Fruit fly (Drosophila melanogaster) whole organism, embryonic: ENCODE data around the gene CG14695.

Experiments used
- BEAF-32 ChIP-seq: fragments of 200-800 bp; sonication (Bioruptor generic); optimal IDR thresholded peaks from 3 replicates; lab custom pipeline; 2017; ENCODE audit warnings: missing biosample characterization, missing genetic modification characterization, mild to moderate bottlenecking, moderate library complexity, missing genetic modification reagents
- Bgb ChIP-seq: fragments of 200-800 bp; sonication (Bioruptor generic); IDR thresholded peaks from 2 replicates; pipeline ENCODE4 v1.3.6; 2022; ENCODE audit warnings: missing biosample characterization, missing genetic modification characterization; ENCODE audit not compliant: partially characterized antibody
- CG10209 ChIP-seq: fragments of 200-800 bp; sonication (Bioruptor generic); optimal IDR thresholded peaks from 3 replicates; lab custom pipeline; 2017; ENCODE audit warnings: missing biosample characterization, mild to moderate bottlenecking, missing genetic modification characterization, missing genetic modification reagents
- CG10267 ChIP-seq: fragments of 200-800 bp; sonication (Bioruptor generic); optimal IDR thresholded peaks from 2 replicates; lab custom pipeline; 2018; ENCODE audit warnings: missing biosample characterization, mild to moderate bottlenecking, missing genetic modification characterization, moderate library complexity
- CG10431 ChIP-seq: fragments of 200-800 bp; sonication (Bioruptor generic); optimal IDR thresholded peaks from 3 replicates; lab custom pipeline; 2018; ENCODE audit warnings: missing biosample characterization, mild to moderate bottlenecking, missing genetic modification characterization
- CG12299 ChIP-seq: fragments of 200-800 bp; sonication (Bioruptor generic); optimal IDR thresholded peaks from 2 replicates; lab custom pipeline; 2018; ENCODE audit warnings: missing biosample characterization, mild to moderate bottlenecking, missing genetic modification characterization
- CG13296 ChIP-seq: fragments of 200-800 bp; sonication (Bioruptor generic); optimal IDR thresholded peaks from 3 replicates; lab custom pipeline; 2018; ENCODE audit warnings: missing biosample characterization, mild to moderate bottlenecking, missing genetic modification characterization
- CG14965 ChIP-seq: fragments of 200-800 bp; sonication (Bioruptor generic); optimal IDR thresholded peaks from 2 replicates; lab custom pipeline; 2016; ENCODE audit warnings: missing biosample characterization, missing genetic modification characterization, borderline replicate concordance
- CG16815 ChIP-seq: fragments of 200-800 bp; sonication (Bioruptor generic); optimal IDR thresholded peaks from 3 replicates; lab custom pipeline; 2017; ENCODE audit warnings: missing biosample characterization, mild to moderate bottlenecking, missing genetic modification characterization
- CG16863 ChIP-seq: fragments of 200-800 bp; sonication (Bioruptor generic); optimal IDR thresholded peaks from 3 replicates; lab custom pipeline; 2016; ENCODE audit warnings: missing biosample characterization, missing genetic modification characterization
- CG2116 ChIP-seq: fragments of 200-800 bp; sonication (Bioruptor generic); optimal IDR thresholded peaks from 3 replicates; lab custom pipeline; 2018; ENCODE audit warnings: missing biosample characterization, mild to moderate bottlenecking, missing genetic modification characterization
- CG31224 ChIP-seq: fragments of 200-800 bp; sonication (Bioruptor generic); IDR thresholded peaks from 2 replicates; pipeline ENCODE4 v1.3.6; 2022; ENCODE audit warnings: missing biosample characterization, missing genetic modification characterization
- CG32532 ChIP-seq: fragments of 200-800 bp; sonication (Bioruptor generic); IDR thresholded peaks from 2 replicates; pipeline ENCODE4 v1.3.6; 2022; ENCODE audit warnings: missing biosample characterization, missing genetic modification characterization
- CG5245 ChIP-seq: fragments of 200-800 bp; sonication (Bioruptor generic); optimal IDR thresholded peaks from 3 replicates; lab custom pipeline; 2016; ENCODE audit warnings: missing biosample characterization, missing genetic modification characterization
- CG6175 ChIP-seq: fragments of 200-800 bp; sonication (Bioruptor generic); IDR thresholded peaks from 3 replicates; pipeline ENCODE4 v1.3.6; 2022; ENCODE audit warnings: missing biosample characterization, missing genetic modification characterization
- CG6791 ChIP-seq: fragments of 200-800 bp; sonication (Bioruptor generic); IDR thresholded peaks from 3 replicates; pipeline ENCODE4 v1.3.6; 2022; ENCODE audit warnings: missing biosample characterization, missing genetic modification characterization; ENCODE audit not compliant: partially characterized antibody
- CG9797 ChIP-seq: fragments of 200-800 bp; sonication (Bioruptor generic); optimal IDR thresholded peaks from 3 replicates; lab custom pipeline; 2018; ENCODE audit warnings: missing biosample characterization, mild to moderate bottlenecking, missing genetic modification characterization
- CG9932 ChIP-seq: fragments of 200-800 bp; sonication (Bioruptor generic); IDR thresholded peaks from 2 replicates; pipeline ENCODE4 v1.3.6; 2022; ENCODE audit warnings: missing biosample characterization, missing genetic modification characterization
- D ChIP-seq, 2 experiments: fragments of 200-800 bp in 1 of 2; fragments of >200 bp in 1 of 2; sonication (Bioruptor generic) in 1 of 2; optimal IDR thresholded peaks; 2 replicates in 1 of 2; 3 replicates in 1 of 2; lab custom pipeline; 2017; ENCODE audit warnings: mild to moderate bottlenecking in 1 of 2, missing biosample characterization in 1 of 2, missing genetic modification characterization in 1 of 2, missing genetic modification reagents in 1 of 2
- D19A ChIP-seq: fragments of 200-800 bp; optimal IDR thresholded peaks from 3 replicates; lab custom pipeline; 2019; ENCODE audit warnings: missing biosample characterization, mild to moderate bottlenecking, missing genetic modification characterization, moderate library complexity
- Dp ChIP-seq: fragments of 200-800 bp; sonication (Bioruptor generic); optimal IDR thresholded peaks from 2 replicates; lab custom pipeline; 2018; ENCODE audit warnings: missing biosample characterization, mild to moderate bottlenecking, missing genetic modification characterization, moderate library complexity
- Drgx ChIP-seq: fragments of 200-800 bp; sonication (Bioruptor generic); IDR thresholded peaks from 2 replicates; pipeline ENCODE4 v1.3.6; 2022; ENCODE audit warnings: missing biosample characterization, missing genetic modification characterization
- GATAe ChIP-seq: fragments of 200-800 bp; sonication (Bioruptor generic); conservative IDR thresholded peaks from 2 replicates; pipeline ENCODE4 v1.3.6; 2022; ENCODE audit warnings: missing biosample characterization, missing genetic modification characterization
- Hr39 ChIP-seq: fragments of >200 bp; optimal IDR thresholded peaks from 2 replicates; lab custom pipeline; 2017
- Kr ChIP-seq: fragments of 200-800 bp; sonication (Bioruptor generic); optimal IDR thresholded peaks from 2 replicates; lab custom pipeline; 2017; ENCODE audit warnings: missing biosample characterization, mild to moderate bottlenecking, missing genetic modification characterization
- Meics ChIP-seq: fragments of 200-800 bp; sonication (Bioruptor generic); optimal IDR thresholded peaks from 2 replicates; lab custom pipeline; 2017; ENCODE audit warnings: missing biosample characterization, mild to moderate bottlenecking, missing genetic modification characterization
- Myb ChIP-seq: fragments of 200-800 bp; sonication (Bioruptor generic); optimal IDR thresholded peaks from 2 replicates; lab custom pipeline; 2016; ENCODE audit warnings: missing biosample characterization, missing genetic modification characterization
- NfI ChIP-seq: fragments of 200-800 bp; sonication (Bioruptor generic); optimal IDR thresholded peaks from 3 replicates; lab custom pipeline; 2018; ENCODE audit warnings: missing biosample characterization, mild to moderate bottlenecking, missing genetic modification characterization, moderate library complexity
- Oli ChIP-seq: fragments of 200-800 bp; sonication (Bioruptor generic); optimal IDR thresholded peaks from 2 replicates; lab custom pipeline; 2018; ENCODE audit warnings: missing biosample characterization, mild to moderate bottlenecking, missing genetic modification characterization, moderate library complexity
- PHDP ChIP-seq: fragments of 200-800 bp; sonication (Bioruptor generic); optimal IDR thresholded peaks from 3 replicates; lab custom pipeline; 2018; ENCODE audit warnings: missing biosample characterization, mild to moderate bottlenecking, missing genetic modification characterization, moderate library complexity
- Rfx ChIP-seq: fragments of 200-800 bp; sonication (Bioruptor generic); IDR thresholded peaks from 2 replicates; pipeline ENCODE4 v1.3.6; 2022; ENCODE audit warnings: missing biosample characterization, missing genetic modification characterization
- ap ChIP-seq: fragments of 200-800 bp; sonication (Bioruptor generic); IDR thresholded peaks from 2 replicates; pipeline ENCODE4 v1.3.6; 2022; ENCODE audit warnings: missing biosample characterization, missing genetic modification characterization
- chinmo ChIP-seq: fragments of 200-800 bp; sonication (Bioruptor generic); IDR thresholded peaks from 4 replicates; pipeline ENCODE4 v1.3.6; 2022; ENCODE audit warnings: missing biosample characterization, missing genetic modification characterization; ENCODE audit not compliant: partially characterized antibody
- en ChIP-seq: fragments of 200-800 bp; sonication (Bioruptor generic); optimal IDR thresholded peaks from 2 replicates; lab custom pipeline; 2016; ENCODE audit warnings: missing biosample characterization, missing genetic modification characterization
- esg ChIP-seq: fragments of 200-800 bp; sonication (Bioruptor generic); conservative IDR thresholded peaks from 2 replicates; pipeline ENCODE4 v1.3.6; 2022; ENCODE audit warnings: missing biosample characterization, missing genetic modification characterization
- gcm ChIP-seq: fragments of 200-800 bp; sonication (Bioruptor generic); optimal IDR thresholded peaks from 2 replicates; lab custom pipeline; 2019; ENCODE audit warnings: missing biosample characterization, mild to moderate bottlenecking, missing genetic modification characterization, moderate library complexity
- kni ChIP-seq: fragments of 200-800 bp; sonication (Bioruptor generic); optimal IDR thresholded peaks from 3 replicates; lab custom pipeline; 2017; ENCODE audit warnings: mild to moderate bottlenecking, missing biosample characterization, missing genetic modification reagents, missing genetic modification characterization
- luna ChIP-seq: fragments of 200-800 bp; sonication (Bioruptor generic); optimal IDR thresholded peaks from 2 replicates; lab custom pipeline; 2016; ENCODE audit warnings: missing biosample characterization, missing genetic modification characterization
- mirr ChIP-seq: fragments of 200-800 bp; sonication (Bioruptor generic); optimal IDR thresholded peaks from 3 replicates; lab custom pipeline; 2018; ENCODE audit warnings: missing biosample characterization, mild to moderate bottlenecking, missing genetic modification characterization
- nau ChIP-seq: fragments of 200-800 bp; sonication (Bioruptor generic); optimal IDR thresholded peaks from 3 replicates; lab custom pipeline; 2017; ENCODE audit warnings: missing biosample characterization, mild to moderate bottlenecking, missing genetic modification characterization, missing genetic modification reagents
- oc ChIP-seq: fragments of 200-800 bp; sonication (Bioruptor generic); optimal IDR thresholded peaks from 2 replicates; lab custom pipeline; 2018; ENCODE audit warnings: missing biosample characterization, mild to moderate bottlenecking, missing genetic modification characterization, moderate library complexity
- phol ChIP-seq: fragments of 200-800 bp; sonication (Bioruptor generic); optimal IDR thresholded peaks from 3 replicates; lab custom pipeline; 2018; ENCODE audit warnings: missing biosample characterization, mild to moderate bottlenecking, missing genetic modification characterization, moderate library complexity
- rib ChIP-seq: fragments of 200-800 bp; sonication (Bioruptor generic); IDR thresholded peaks from 2 replicates; pipeline ENCODE4 v1.3.6; 2022; ENCODE audit warnings: missing biosample characterization, missing genetic modification characterization
- sd ChIP-seq: fragments of 200-800 bp; sonication (Bioruptor generic); optimal IDR thresholded peaks from 3 replicates; lab custom pipeline; 2018; ENCODE audit warnings: missing biosample characterization, mild to moderate bottlenecking, missing genetic modification characterization, moderate library complexity
- sna ChIP-seq: fragments of 200-800 bp; sonication (Bioruptor generic); IDR thresholded peaks from 2 replicates; pipeline ENCODE4 v1.3.6; 2022; ENCODE audit warnings: missing biosample characterization, missing genetic modification characterization; ENCODE audit not compliant: partially characterized antibody
- tgo ChIP-seq: fragments of 200-800 bp; sonication (Bioruptor generic); IDR thresholded peaks from 3 replicates; pipeline ENCODE4 v1.3.6; 2022; ENCODE audit warnings: missing biosample characterization, missing genetic modification characterization
- tin ChIP-seq: fragments of 200-800 bp; sonication (Bioruptor generic); optimal IDR thresholded peaks from 3 replicates; lab custom pipeline; 2016; ENCODE audit warnings: missing biosample characterization, missing genetic modification characterization
- unpg ChIP-seq: fragments of 200-800 bp; sonication (Bioruptor generic); optimal IDR thresholded peaks from 3 replicates; lab custom pipeline; 2018; ENCODE audit warnings: missing biosample characterization, mild to moderate bottlenecking, missing genetic modification characterization, moderate library complexity
- usp ChIP-seq: fragments of >200 bp; optimal IDR thresholded peaks from 2 replicates; lab custom pipeline; 2017; ENCODE audit warnings: missing biosample characterization, missing genetic modification characterization

The CG14695 gene

DNA sequence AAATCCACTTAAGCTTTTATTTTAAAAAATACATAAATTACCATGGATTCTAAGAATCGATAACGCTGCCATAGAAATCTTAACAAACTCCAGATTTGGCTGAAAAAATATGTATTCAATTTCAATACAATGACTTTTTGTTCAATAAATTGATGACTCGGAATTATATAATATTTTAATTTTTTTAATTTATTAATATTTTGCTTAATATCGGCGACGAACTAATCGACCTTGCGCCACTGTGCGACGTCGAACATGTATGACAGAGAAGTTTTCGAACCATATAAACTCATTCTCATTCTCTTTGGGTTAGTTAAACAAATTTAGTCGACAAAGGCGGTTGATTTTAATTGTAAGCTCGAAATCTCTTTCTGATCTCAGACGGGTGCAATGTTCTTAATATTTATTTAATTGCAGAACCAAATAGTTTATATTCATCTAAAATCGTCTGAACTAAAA is 29.6 kb downstream of the CG14695 start, which contains the start of gene CG42394 (continued):
- no peak for TF ChIP-seq sna
- TF ChIP-seq Kr (GFP tag; lab: Kevin White, UChicago), result peak; percentile 43
- no peak for TF ChIP-seq nau
- TF ChIP-seq CG10431 (GFP tag; lab: Kevin White, UChicago), result peak; percentile 79
- TF ChIP-seq CG10267 (tag; lab: Kevin White, UChicago), result peak; percentile 94
- no peak for TF ChIP-seq Hr39 (lab: Kevin White, UChicago)
- TF ChIP-seq esg, result peak; percentile 88
- TF ChIP-seq CG16815 (GFP tag; lab: Kevin White, UChicago), result peak; percentile 89
- peak; percentile 86 for TF ChIP-seq CG5245 (GFP tag; lab: Kevin White, UChicago)
- peak; percentile 91 for TF ChIP-seq CG12299
- peak; percentile 85 for TF ChIP-seq CG6175 (GFP tag; lab: Robert Waterston, UW)
- peak; percentile 88 for TF ChIP-seq ap
- TF ChIP-seq tin, result peak; percentile 95
- TF ChIP-seq CG9932 (GFP tag; lab: Robert Waterston, UW), result peak; percentile 88
- TF ChIP-seq CG6791 (GFP tag; lab: Robert Waterston, UW), result peak; percentile 48; the same call in 1 of the 3 replicates
- TF ChIP-seq CG10209 (GFP tag; lab: Kevin White, UChicago), result peak; percentile 95
- TF ChIP-seq BEAF-32 (GFP tag; lab: Kevin White, UChicago), result no peak
- peak; percentile 71 for TF ChIP-seq GATAe (GFP tag; lab: Robert Waterston, UW)
- peak; percentile 88 for TF ChIP-seq CG31224
- TF ChIP-seq rib (GFP tag; lab: Robert Waterston, UW), result peak; percentile 90
- peak; percentile 95 for TF ChIP-seq unpg (GFP tag; lab: Kevin White, UChicago)
- TF ChIP-seq usp, result no peak
- peak; percentile 62 for TF ChIP-seq CG16863 (GFP tag; lab: Kevin White, UChicago)
- TF ChIP-seq Rfx (GFP tag; lab: Robert Waterston, UW), result peak; percentile 93
- TF ChIP-seq luna (GFP tag; lab: Kevin White, UChicago), result no peak
- TF ChIP-seq CG13296 (GFP tag; lab: Kevin White, UChicago), result peak; percentile 94
- TF ChIP-seq Drgx (GFP tag; lab: Robert Waterston, UW), result peak; percentile 95
- peak; percentile 97 for TF ChIP-seq Meics
- peak; percentile 92 for TF ChIP-seq oc (tag; lab: Kevin White, UChicago)
- peak; percentile 98 for TF ChIP-seq phol (tag; lab: Kevin White, UChicago)
- peak; percentile 96 for TF ChIP-seq D19A (tag; lab: Kevin White, UChicago)
- TF ChIP-seq kni (GFP tag; lab: Kevin White, UChicago), result no peak
- TF ChIP-seq mirr (GFP tag; lab: Kevin White, UChicago), result peak; percentile 23
- peak; percentile 95 for TF ChIP-seq PHDP (tag; lab: Kevin White, UChicago)
- TF ChIP-seq gcm (GFP tag; lab: Kevin White, UChicago), result peak; percentile 94
- peak; percentile 72 for TF ChIP-seq sd (tag; lab: Kevin White, UChicago)
- TF ChIP-seq D (optimal IDR thresholded peaks at IDR 0.05; lab: Kevin White, UChicago), result no peak
- TF ChIP-seq D (GFP tag; optimal IDR thresholded peaks at IDR 0.05; lab: Kevin White, UChicago), result peak; percentile 96
- TF ChIP-seq CG32532 (GFP tag; lab: Robert Waterston, UW), result peak; percentile 97
- peak; percentile 93 for TF ChIP-seq tgo (GFP tag; lab: Robert Waterston, UW)
- TF ChIP-seq Dp (GFP tag; lab: Kevin White, UChicago), result peak; percentile 5
- no peak for TF ChIP-seq CG14965 (GFP tag; lab: Kevin White, UChicago)
- no peak for TF ChIP-seq en (GFP tag; lab: Kevin White, UChicago)
- peak; percentile 95 for TF ChIP-seq Oli
- TF ChIP-seq CG9797 (GFP tag; lab: Kevin White, UChicago), result peak; percentile 25
- TF ChIP-seq Bgb (GFP tag; lab: Robert Waterston, UW), result peak; percentile 30; the same call in 1 of the 2 replicates
- peak; percentile 64; the same call in 2 of the 4 replicates for TF ChIP-seq chinmo
- TF ChIP-seq Myb (GFP tag; lab: Kevin White, UChicago), result peak; percentile 4
- TF ChIP-seq CG2116 (GFP tag; lab: Kevin White, UChicago), result peak; percentile 76
- TF ChIP-seq NfI (GFP tag; lab: Kevin White, UChicago), result peak; percentile 94
